Worm (Caenorhabditis elegans): ENCODE results near the gene F59A6.3.
A peak's percentile ranks its signal among the peaks of the same experiment; 100 is the strongest.

The F59A6.3 gene

ce11 chrII:5020513-5021081 lies 12.5 kb downstream of the F59A6.3 start:
- no peak for TF ChIP-seq efl-1 (optimal IDR thresholded peaks at IDR 0.05)
- TF ChIP-seq efl-1 (GFP tag; optimal IDR thresholded peaks at IDR 0.05 in 1 of 2), result peak in 1 of 2 experiments; percentile 62
- TF ChIP-seq C04F5.9 (tag; optimal IDR thresholded peaks at IDR 0.05), result no peak
- no peak for TF ChIP-seq elt-3 (tag; optimal IDR thresholded peaks at IDR 0.05)
- no peak for TF ChIP-seq sup-37 (GFP tag; optimal IDR thresholded peaks at IDR 0.05)
- TF ChIP-seq vab-15 (tag; optimal IDR thresholded peaks at IDR 0.05), result no peak
- TF ChIP-seq fkh-10 (GFP tag; optimal IDR thresholded peaks at IDR 0.05), result no peak
- TF ChIP-seq lin-14 (GFP tag; optimal IDR thresholded peaks at IDR 0.05), result peak; percentile 39
- TF ChIP-seq elt-2 (tag; optimal IDR thresholded peaks at IDR 0.05), result peak; percentile 88
- no peak for TF ChIP-seq nhr-47 (tag; optimal IDR thresholded peaks at IDR 0.05)
- no peak for TF ChIP-seq dpl-1 (GFP tag; optimal IDR thresholded peaks at IDR 0.05)
- no peak for TF ChIP-seq ceh-88 (GFP tag; IDR thresholded peaks at IDR 0.05)
- TF ChIP-seq hlh-17 (GFP tag; optimal IDR thresholded peaks at IDR 0.05; ENCODE audit: borderline replicate concordance), result no peak
- TF ChIP-seq mab-9 (GFP tag; IDR thresholded peaks at IDR 0.05), result no peak
- no peak for TF ChIP-seq unc-30 (tag; optimal IDR thresholded peaks at IDR 0.05)
- no peak for TF ChIP-seq pax-3 (tag; optimal IDR thresholded peaks at IDR 0.05)
- TF ChIP-seq swsn-7 (tag; optimal IDR thresholded peaks at IDR 0.05), result no peak
- no peak for TF ChIP-seq isw-1 (GFP tag; IDR thresholded peaks at IDR 0.05)
- no peak for TF ChIP-seq hlh-4 (tag; optimal IDR thresholded peaks at IDR 0.05)
- no peak for TF ChIP-seq zag-1 (tag; optimal IDR thresholded peaks at IDR 0.05)
- TF ChIP-seq snu-23 (GFP tag; optimal IDR thresholded peaks at IDR 0.05), result no peak
- TF ChIP-seq lin-39 (tag; optimal IDR thresholded peaks at IDR 0.05), result no peak
- no peak for TF ChIP-seq nhr-12 (tag; optimal IDR thresholded peaks at IDR 0.05)
- TF ChIP-seq ces-1 (GFP tag; optimal IDR thresholded peaks at IDR 0.05), result no peak
- TF ChIP-seq nhr-19 (GFP tag; conservative IDR thresholded peaks at IDR 0.05), result 0 out of 2 replicates have a peak, but pooled peaks have one; percentile 3
- no peak for TF ChIP-seq unc-130 (tag; optimal IDR thresholded peaks at IDR 0.05)
- no peak for TF ChIP-seq alr-1 (tag; optimal IDR thresholded peaks at IDR 0.05; ENCODE audit: borderline replicate concordance)
- TF ChIP-seq xbp-1 (tag; optimal IDR thresholded peaks at IDR 0.05), result no peak
- no peak for TF ChIP-seq efl-3 (GFP tag; optimal IDR thresholded peaks at IDR 0.05)
- no peak for TF ChIP-seq lin-13 (GFP tag; optimal IDR thresholded peaks at IDR 0.05)
- no peak for TF ChIP-seq tlp-1 (tag; optimal IDR thresholded peaks at IDR 0.05)
- TF ChIP-seq ceh-8 (GFP tag; optimal IDR thresholded peaks at IDR 0.05), result no peak
- peak; percentile 29 for TF ChIP-seq nhr-71 (tag; optimal IDR thresholded peaks at IDR 0.05)
- TF ChIP-seq mef-2 (tag; optimal IDR thresholded peaks at IDR 0.05), result no peak
- no peak for TF ChIP-seq sox-4 (tag; optimal IDR thresholded peaks at IDR 0.05)
- TF ChIP-seq unc-62 (GFP tag; optimal IDR thresholded peaks at IDR 0.05), result no peak
- no peak for TF ChIP-seq lin-35 (GFP tag; optimal IDR thresholded peaks at IDR 0.05)
- TF ChIP-seq fos-1 (tag; optimal IDR thresholded peaks at IDR 0.05), result no peak
- peak; percentile 21 for TF ChIP-seq rnt-1 (tag; optimal IDR thresholded peaks at IDR 0.05)
- no peak for TF ChIP-seq ceh-63 (GFP tag; optimal IDR thresholded peaks at IDR 0.05)
- TF ChIP-seq nhr-76 (tag; optimal IDR thresholded peaks at IDR 0.05), result no peak
- TF ChIP-seq nhr-77 (tag; optimal IDR thresholded peaks at IDR 0.05), result no peak
- TF ChIP-seq zip-4 (GFP tag; optimal IDR thresholded peaks at IDR 0.05), result no peak
- TF ChIP-seq grh-1 (GFP tag; IDR thresholded peaks at IDR 0.05), result no peak
- no peak for TF ChIP-seq mep-1 (tag; optimal IDR thresholded peaks at IDR 0.05)
- TF ChIP-seq dsc-1 (tag; optimal IDR thresholded peaks at IDR 0.05), result no peak
- TF ChIP-seq hpl-2 (GFP tag; optimal IDR thresholded peaks at IDR 0.05), result no peak
- no peak for TF ChIP-seq F16B12.6 (tag; optimal IDR thresholded peaks at IDR 0.05)
- TF ChIP-seq fkh-4 (tag; optimal IDR thresholded peaks at IDR 0.05; ENCODE audit: borderline replicate concordance), result no peak
- peak; percentile 6 for TF ChIP-seq nhr-20 (tag; optimal IDR thresholded peaks at IDR 0.05)
- TF ChIP-seq pag-3 (tag; optimal IDR thresholded peaks at IDR 0.05; ENCODE audit: borderline replicate concordance, insufficient read depth), result no peak
- no peak for TF ChIP-seq ztf-11 (tag; optimal IDR thresholded peaks at IDR 0.05)

All from whole organism, L1 larva.